Worm (Caenorhabditis elegans): ENCODE measurements around the gene K03B4.1.

The K03B4.1 gene

DNA sequence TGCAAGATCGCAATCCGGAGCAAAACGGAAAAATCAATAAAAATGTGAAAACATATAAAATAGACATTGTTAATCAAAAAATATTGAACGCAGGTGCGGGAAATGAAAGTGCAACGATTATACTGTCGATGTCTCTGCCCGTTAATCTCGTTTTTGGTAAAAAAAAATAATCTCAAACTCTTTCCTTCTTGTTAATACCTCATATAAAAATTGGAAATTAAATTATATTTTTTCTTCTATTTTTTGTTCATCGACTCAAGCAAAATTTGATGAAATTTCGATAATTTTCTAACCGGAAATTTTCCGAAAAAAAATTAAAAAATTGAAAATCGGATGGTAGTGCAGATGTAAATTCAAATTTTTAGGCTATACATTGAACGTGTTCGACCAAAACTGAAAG lies 16.6 kb upstream of the K03B4.1 start, which contains the start of gene K03B4.9:
Gene K03B4.9, minus strand, starts transcription at position 101 of the 400 bp plus-strand sequence.
- no peak for TF ChIP-seq unc-62 (GFP tag; optimal IDR thresholded peaks at IDR 0.05)

- no peak for TF ChIP-seq unc-62 (GFP tag; optimal IDR thresholded peaks at IDR 0.05)
Observed at ce11 chrV:4674506-4674905, 14.6 kb upstream of the K03B4.1 start, which contains the start of gene K03B4.8. Gene K03B4.8 (minus strand): TSS chrV:4674606.

ce11 chrV:4676092-4676491 lies 13.0 kb upstream of the K03B4.1 start, which contains the start of gene K03B4.6:
Gene K03B4.6 (minus strand): TSS chrV:4676192.
- no peak for TF ChIP-seq unc-62 (GFP tag; optimal IDR thresholded peaks at IDR 0.05)

DNA sequence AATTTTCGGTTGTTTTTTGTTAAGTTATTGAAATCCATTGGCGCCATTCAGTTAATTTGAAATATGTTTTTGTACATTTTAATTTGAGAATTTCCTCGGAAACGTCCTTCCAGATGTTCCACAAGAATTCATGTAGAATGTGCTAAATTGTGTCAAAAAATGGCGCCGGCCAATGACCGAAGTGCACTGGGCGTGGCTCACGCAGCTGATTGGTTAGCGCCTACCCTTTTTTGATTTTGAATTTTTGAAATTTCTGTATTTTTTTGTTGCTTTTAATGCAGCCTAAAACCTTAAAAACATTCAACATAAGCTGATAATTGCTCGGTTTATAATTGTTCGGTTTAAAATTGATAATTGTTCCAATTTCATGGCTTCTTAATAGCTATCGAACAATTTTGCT lies 12.3 kb upstream of the K03B4.1 start:
- no peak for TF ChIP-seq unc-62 (GFP tag; optimal IDR thresholded peaks at IDR 0.05)

DNA sequence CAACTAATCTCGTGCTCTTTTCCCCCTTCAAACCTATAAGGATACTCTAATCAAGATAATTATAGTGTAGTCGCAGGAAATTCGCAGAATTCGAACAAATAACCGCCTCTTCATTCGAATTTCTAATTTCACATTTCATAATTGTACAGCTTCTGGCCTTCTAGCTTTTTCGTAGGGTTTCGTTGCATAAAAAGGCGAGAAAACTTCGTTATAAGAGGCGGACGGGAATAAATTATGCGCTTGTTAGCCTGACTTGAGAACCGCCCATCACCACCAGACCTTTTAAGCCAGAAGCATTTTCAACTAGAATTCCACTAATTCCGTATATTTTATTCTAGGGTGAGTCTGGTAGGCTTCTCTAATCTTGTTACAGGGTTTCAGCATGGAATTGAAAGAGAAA lies 7.5 kb upstream of the K03B4.1 start, which contains the start of gene K03B4.4:
Gene K03B4.4, plus strand, starts transcription at position 301 of the 400 bp plus-strand sequence.
- no peak for TF ChIP-seq unc-62 (GFP tag; optimal IDR thresholded peaks at IDR 0.05)

DNA sequence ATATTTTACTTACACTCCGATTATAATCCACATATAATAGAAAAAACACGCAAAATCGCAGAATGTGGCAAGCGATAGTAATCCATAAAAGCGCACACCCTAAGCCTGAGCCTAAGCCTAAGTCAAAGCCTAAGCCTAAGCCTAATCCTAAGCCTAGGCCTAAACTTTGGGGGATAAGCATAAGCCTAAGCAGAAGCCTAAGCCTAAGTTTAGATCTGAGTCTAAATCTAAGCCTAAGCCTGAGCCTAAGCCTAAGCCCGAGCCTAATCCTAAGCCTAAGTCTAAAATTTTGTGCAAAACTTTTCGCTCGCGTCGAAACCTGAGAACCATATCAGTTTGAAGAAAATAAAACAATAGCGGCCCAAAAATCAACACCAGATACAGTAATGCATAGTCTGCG lies 5.0 kb upstream of the K03B4.1 start:
- TF ChIP-seq unc-62 (GFP tag; optimal IDR thresholded peaks at IDR 0.05), result no peak

DNA sequence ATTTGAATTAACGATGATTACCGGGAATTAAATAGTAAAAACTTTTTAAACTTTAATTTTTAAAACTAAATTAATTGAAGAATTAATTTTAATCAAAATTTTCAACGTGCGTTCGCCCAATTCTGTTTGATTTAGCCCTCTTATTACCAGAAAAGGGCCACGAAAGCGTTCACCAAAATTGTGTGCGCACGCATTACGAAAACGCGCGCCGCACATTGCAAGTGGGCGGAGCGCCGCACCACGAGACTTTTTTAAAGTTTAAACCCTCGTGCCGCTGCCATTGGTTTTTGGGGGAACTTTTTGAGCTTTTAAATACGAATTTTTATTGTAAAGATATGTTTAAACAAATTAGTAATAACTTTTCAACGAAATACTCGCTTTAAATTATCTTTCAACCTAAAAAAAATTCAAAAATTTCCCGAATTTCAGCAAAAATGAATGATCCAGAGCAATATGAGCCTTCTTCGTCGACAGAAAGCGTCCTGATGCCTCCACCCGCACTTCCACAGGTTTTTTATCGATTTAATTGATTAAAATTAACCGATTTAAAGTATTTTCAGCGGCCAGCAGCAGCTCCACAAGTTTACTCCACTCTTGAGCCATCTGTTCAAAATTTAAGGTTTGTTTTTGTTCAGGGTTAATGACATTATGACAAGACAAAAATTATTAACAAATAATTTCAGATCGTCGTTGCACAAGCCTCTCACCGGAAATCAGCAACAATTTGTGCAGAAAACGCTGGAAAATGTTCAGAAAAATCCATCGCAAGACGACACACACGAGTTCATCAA lies 2.3 kb upstream of the K03B4.1 start, which contains the start of gene taf-10:
Gene taf-10, plus strand, starts transcription at position 424 of the 791 bp plus-strand sequence.
- TF ChIP-seq unc-62 (GFP tag; optimal IDR thresholded peaks at IDR 0.05), result no peak

DNA sequence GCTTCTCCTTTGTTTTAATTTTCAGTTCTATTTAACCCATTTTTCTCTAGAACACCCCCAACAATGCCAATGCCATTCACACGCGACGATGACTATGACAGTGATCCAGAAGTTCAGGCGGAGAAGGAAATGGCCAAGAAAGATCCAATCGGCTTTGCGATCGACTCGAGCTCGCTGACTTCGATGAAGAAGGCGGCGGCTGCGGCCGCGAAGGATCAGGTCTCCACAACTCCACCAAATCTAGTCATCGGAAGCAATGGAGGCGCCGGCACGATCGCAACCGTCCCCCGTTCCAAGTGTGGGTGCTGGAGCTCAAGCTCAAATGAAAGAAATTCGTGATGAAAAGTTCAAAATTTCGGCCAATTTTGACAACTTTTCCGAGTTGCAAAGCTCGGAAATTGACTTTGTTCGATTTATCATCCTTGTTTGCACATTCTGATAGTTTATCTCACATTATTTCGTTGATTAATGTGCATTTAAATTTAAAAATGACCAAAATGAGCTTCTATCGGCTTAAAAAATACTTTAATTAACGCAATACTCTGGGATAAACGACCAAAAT lies 1.1 kb upstream of the K03B4.1 start, which contains the start of gene K03B4.2:
Gene K03B4.2, plus strand, starts transcription at position 51 of the 562 bp plus-strand sequence.
- TF ChIP-seq unc-62 (GFP tag; optimal IDR thresholded peaks at IDR 0.05), result no peak

- TF ChIP-seq unc-62 (GFP tag; optimal IDR thresholded peaks at IDR 0.05), result no peak
Observed at ce11 chrV:4691657-4692056, 2.5 kb downstream of the K03B4.1 start.

DNA sequence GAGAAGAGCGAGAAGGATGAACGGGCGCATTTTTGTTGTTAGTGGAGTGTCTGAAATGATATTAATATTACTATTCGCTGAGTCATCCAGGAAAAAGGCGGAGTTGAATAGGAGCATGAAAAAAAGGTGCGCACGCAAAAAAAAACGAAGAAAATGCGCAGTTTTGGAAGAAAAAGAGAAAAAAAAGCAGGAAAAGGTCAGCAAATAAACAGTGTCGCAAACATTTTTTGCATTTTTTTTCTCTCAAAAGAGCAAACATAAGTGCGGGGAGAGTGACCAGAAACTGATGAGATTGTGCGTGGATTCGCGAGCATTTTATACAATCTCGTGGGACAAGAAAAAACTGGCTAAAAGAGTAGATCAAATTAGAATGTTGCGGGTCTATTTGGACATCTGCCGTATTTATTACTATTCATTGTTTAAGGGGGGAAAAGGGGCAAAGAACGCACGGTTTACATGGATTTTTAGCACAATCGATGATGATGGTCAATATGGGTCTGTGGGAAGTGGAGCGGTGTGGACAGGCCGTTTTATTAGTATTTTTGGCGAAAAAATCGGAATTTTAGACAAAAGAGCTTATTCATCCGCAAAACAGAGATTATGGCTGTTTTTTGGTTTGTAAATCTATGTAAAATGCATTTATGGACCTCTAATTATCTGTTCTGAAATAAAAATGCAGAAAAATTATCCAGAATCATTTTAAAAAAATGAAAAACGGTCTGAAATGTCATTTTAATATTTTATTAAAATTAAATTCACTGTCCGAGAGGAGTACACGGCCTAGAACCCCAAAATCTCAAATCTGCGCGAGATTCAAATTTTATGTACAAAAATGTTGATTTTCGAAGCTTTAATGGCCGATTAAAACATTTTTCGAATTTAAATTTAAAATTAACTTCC lies 3.5 kb downstream of the K03B4.1 start, which contains the start of gene cpg-8:
Gene cpg-8, minus strand, starts transcription at position 51 of the 900 bp plus-strand sequence.
- no peak for TF ChIP-seq unc-62 (GFP tag; optimal IDR thresholded peaks at IDR 0.05)

DNA sequence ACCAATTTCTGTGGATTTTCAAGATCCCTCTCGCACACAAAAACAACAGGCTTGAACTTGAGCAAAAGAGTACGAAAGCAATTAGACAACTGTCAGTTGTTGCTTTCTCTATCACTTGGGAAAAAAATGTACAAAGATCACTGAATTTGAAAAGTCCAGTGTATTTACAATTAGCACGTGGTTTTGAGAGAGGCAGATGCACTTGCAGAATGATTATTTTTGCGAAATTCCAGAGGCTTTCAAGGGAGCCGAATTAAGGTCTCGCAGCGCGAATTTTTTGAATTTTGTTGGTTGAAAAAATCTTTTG lies 4.1 kb downstream of the K03B4.1 start:
- TF ChIP-seq unc-62 (GFP tag; optimal IDR thresholded peaks at IDR 0.05), result no peak

- TF ChIP-seq unc-62 (GFP tag; optimal IDR thresholded peaks at IDR 0.05), result no peak
Observed at ce11 chrV:4694466-4695092, 5.4 kb downstream of the K03B4.1 start.

- no peak for TF ChIP-seq unc-62 (GFP tag; optimal IDR thresholded peaks at IDR 0.05)
Observed at ce11 chrV:4698675-4699074, 9.5 kb downstream of the K03B4.1 start.

ce11 chrV:4700189-4700588 lies 11.1 kb downstream of the K03B4.1 start, which contains the start of gene ZC266.1:
Gene ZC266.1 (minus strand): TSS chrV:4700289.
- no peak for TF ChIP-seq unc-62 (GFP tag; optimal IDR thresholded peaks at IDR 0.05)

- TF ChIP-seq unc-62 (GFP tag; optimal IDR thresholded peaks at IDR 0.05), result no peak
Observed at ce11 chrV:4707646-4708045, 18.5 kb downstream of the K03B4.1 start.
